Worm (Caenorhabditis elegans): ENCODE data around the gene oac-1.

The oac-1 gene

ce11 chrV:19533010-19533409 is 22.8 kb downstream of the oac-1 start, which contains the start of gene Y43F8B.2:
Gene Y43F8B.2, minus strand, starts transcription at chrV:19533110.
- TF ChIP-seq hnd-1 (tag; optimal IDR thresholded peaks at IDR 0.05) (no peak), ceh-13 (GFP tag; optimal IDR thresholded peaks at IDR 0.05) (no peak), hmg-4 (GFP tag; optimal IDR thresholded peaks at IDR 0.05) (no peak), ceh-36 (tag; optimal IDR thresholded peaks at IDR 0.05) (no peak), sea-1 (GFP tag; conservative IDR thresholded peaks at IDR 0.05) (no peak), hmbx-1 (tag; optimal IDR thresholded peaks at IDR 0.05) (no peak), ama-1 (optimal IDR thresholded peaks at IDR 0.05) (no peak)

ce11 chrV:19531034-19531433 is 24.7 kb downstream of the oac-1 start:
- TF ChIP-seq hnd-1 (tag; optimal IDR thresholded peaks at IDR 0.05) (no peak), aly-1 (tag; optimal IDR thresholded peaks at IDR 0.05) (no peak), ceh-13 (GFP tag; optimal IDR thresholded peaks at IDR 0.05) (no peak), tra-4 (tag; optimal IDR thresholded peaks at IDR 0.05) (no peak), F13C5.2 (tag; optimal IDR thresholded peaks at IDR 0.05) (no peak), hmbx-1 (tag; optimal IDR thresholded peaks at IDR 0.05) (no peak), flt-1 (GFP tag; IDR thresholded peaks at IDR 0.05) (no peak), sea-1 (GFP tag; conservative IDR thresholded peaks at IDR 0.05) (no peak), ama-1 (optimal IDR thresholded peaks at IDR 0.05) (no peak), ets-7 (tag; optimal IDR thresholded peaks at IDR 0.05) (no peak), ceh-36 (tag; optimal IDR thresholded peaks at IDR 0.05) (no peak), hmg-4 (GFP tag; optimal IDR thresholded peaks at IDR 0.05) (no peak), tbx-37 (GFP tag; conservative IDR thresholded peaks at IDR 0.05) (no peak), B0310.2 (tag; optimal IDR thresholded peaks at IDR 0.05) (no peak), pes-1 (GFP tag; IDR thresholded peaks at IDR 0.05) (no peak), tbx-11 (GFP tag; IDR thresholded peaks at IDR 0.05) (no peak), scrt-1 (GFP tag; IDR thresholded peaks at IDR 0.05) (no peak)

ce11 chrV:19529168-19529567 is 26.6 kb downstream of the oac-1 start:
- no peak for TF ChIP-seq hnd-1 (tag; optimal IDR thresholded peaks at IDR 0.05)
- peak; percentile 42 for TF ChIP-seq hmg-4 (GFP tag; optimal IDR thresholded peaks at IDR 0.05)

- TF ChIP-seq ceh-36 (tag; optimal IDR thresholded peaks at IDR 0.05): peak; percentile 70
Measured at ce11 chrV:19528535-19528934, 27.2 kb downstream of the oac-1 start.

ce11 chrV:19527565-19527964 is 28.2 kb downstream of the oac-1 start:
- TF ChIP-seq F13C5.2 (tag; optimal IDR thresholded peaks at IDR 0.05): no peak

- no peak for TF ChIP-seq F13C5.2 (tag; optimal IDR thresholded peaks at IDR 0.05)
- TF ChIP-seq ets-7 (tag; optimal IDR thresholded peaks at IDR 0.05): no peak
- no peak for TF ChIP-seq flt-1 (GFP tag; IDR thresholded peaks at IDR 0.05)
- no peak for TF ChIP-seq scrt-1 (GFP tag; IDR thresholded peaks at IDR 0.05)
- no peak for TF ChIP-seq tbx-37 (GFP tag; conservative IDR thresholded peaks at IDR 0.05)
- TF ChIP-seq pes-1 (GFP tag; IDR thresholded peaks at IDR 0.05): no peak
Measured at ce11 chrV:19526197-19526596, 29.6 kb downstream of the oac-1 start.

- TF ChIP-seq flt-1 (GFP tag; IDR thresholded peaks at IDR 0.05) (no peak), tra-4 (tag; optimal IDR thresholded peaks at IDR 0.05) (no peak), B0310.2 (tag; optimal IDR thresholded peaks at IDR 0.05) (no peak), tbx-37 (GFP tag; conservative IDR thresholded peaks at IDR 0.05) (no peak), hmbx-1 (tag; optimal IDR thresholded peaks at IDR 0.05) (no peak)
Measured at ce11 chrV:19524569-19524968, 31.2 kb downstream of the oac-1 start.

- TF ChIP-seq sea-1 (GFP tag; conservative IDR thresholded peaks at IDR 0.05) (peak; percentile 85), B0310.2 (tag; optimal IDR thresholded peaks at IDR 0.05) (peak; percentile 60), ama-1 (optimal IDR thresholded peaks at IDR 0.05) (peak; percentile 99), hnd-1 (tag; optimal IDR thresholded peaks at IDR 0.05) (peak; percentile 30), flt-1 (GFP tag; IDR thresholded peaks at IDR 0.05) (no peak; the same call in 1 of the 2 replicates), tra-4 (tag; optimal IDR thresholded peaks at IDR 0.05) (no peak), hmbx-1 (tag; optimal IDR thresholded peaks at IDR 0.05) (peak; percentile 61), tbx-11 (GFP tag; IDR thresholded peaks at IDR 0.05) (peak; percentile 70), pes-1 (GFP tag; IDR thresholded peaks at IDR 0.05) (peak; percentile 61; the same call in 1 of the 2 replicates), ceh-13 (GFP tag; optimal IDR thresholded peaks at IDR 0.05) (peak; percentile 52), scrt-1 (GFP tag; IDR thresholded peaks at IDR 0.05) (peak; percentile 62; the same call in 1 of the 2 replicates), hmg-4 (GFP tag; optimal IDR thresholded peaks at IDR 0.05) (peak; percentile 95), F13C5.2 (tag; optimal IDR thresholded peaks at IDR 0.05) (peak; percentile 62), tbx-37 (GFP tag; conservative IDR thresholded peaks at IDR 0.05) (no peak), aly-1 (tag; optimal IDR thresholded peaks at IDR 0.05) (no peak), ets-7 (tag; optimal IDR thresholded peaks at IDR 0.05) (no peak), ceh-36 (tag; optimal IDR thresholded peaks at IDR 0.05) (peak; percentile 68)
Measured at ce11 chrV:19522551-19523137, 33.1 kb downstream of the oac-1 start.
